Worm (Caenorhabditis elegans): Measurements from ENCODE around the gene ndus-8.

ce11 chrIII:7203130-7203775, 30.7 kb downstream of the ndus-8 start:
- no peak for TF ChIP-seq ama-1 (optimal IDR thresholded peaks at IDR 0.05)
- TF ChIP-seq elt-2 (tag; optimal IDR thresholded peaks at IDR 0.05): no peak
- TF ChIP-seq nfya-1 (tag; optimal IDR thresholded peaks at IDR 0.05): no peak
- TF ChIP-seq pqm-1 (tag; optimal IDR thresholded peaks at IDR 0.05): no peak
- no peak for TF ChIP-seq K09A11.1 (tag; optimal IDR thresholded peaks at IDR 0.05; ENCODE audit: insufficient read depth)
- no peak for TF ChIP-seq ceh-6 (GFP tag; optimal IDR thresholded peaks at IDR 0.05)

Data from whole organism, late embryonic.